Fruit fly (Drosophila melanogaster): ENCODE data around the gene CG3808.
A peak's percentile ranks its signal among the peaks of the same experiment; 100 is the strongest.

DNA sequence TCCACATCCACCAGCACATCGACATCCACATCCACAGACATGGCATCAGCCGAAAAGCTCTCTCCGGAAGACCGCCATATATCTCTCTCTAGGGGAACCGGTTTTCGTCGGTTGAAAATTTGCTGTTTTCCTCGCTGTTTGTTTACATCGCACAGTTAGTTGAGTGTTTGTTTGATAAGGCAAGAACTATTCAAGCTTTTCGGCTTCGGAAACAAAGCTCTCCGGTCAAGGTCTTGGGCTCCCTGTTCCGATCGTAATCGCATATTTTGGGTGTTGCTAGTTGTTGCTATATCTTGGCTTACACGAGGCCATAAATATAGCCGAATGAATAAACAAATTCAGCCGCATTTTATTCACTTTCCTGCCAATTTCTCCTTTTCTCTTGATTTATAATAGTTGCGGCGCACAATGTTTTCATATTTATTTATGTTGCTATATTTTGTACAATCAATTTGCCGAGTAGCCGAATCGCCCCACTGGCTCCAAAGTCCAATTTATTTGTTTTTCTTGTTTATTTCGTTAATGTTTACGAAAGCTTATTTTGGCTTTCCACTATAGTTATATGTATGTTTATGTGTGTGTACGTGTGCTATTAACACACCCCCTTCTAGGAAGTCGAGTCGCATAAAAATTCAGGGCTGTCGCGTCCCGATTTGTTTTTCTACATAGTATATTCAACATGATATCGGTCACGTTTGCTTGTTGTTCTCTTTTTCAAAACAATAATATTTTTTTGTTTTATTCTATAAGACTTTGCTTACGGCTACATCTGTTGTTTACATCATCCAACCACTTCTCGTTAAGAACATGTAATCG, 3.4 kb downstream of the CG3808 start:
- TF ChIP-seq CG6175 (GFP tag; IDR thresholded peaks at IDR 0.05) = no peak
- no peak for TF ChIP-seq cad (GFP tag; optimal IDR thresholded peaks at IDR 0.05)
- no peak for TF ChIP-seq nau (GFP tag; optimal IDR thresholded peaks at IDR 0.05)
- no peak for TF ChIP-seq CG30403 (GFP tag; optimal IDR thresholded peaks at IDR 0.05)
- TF ChIP-seq gcm2 (GFP tag; optimal IDR thresholded peaks at IDR 0.05) = no peak
- no peak for TF ChIP-seq Chrac-16 (GFP tag; optimal IDR thresholded peaks at IDR 0.05)
- TF ChIP-seq CG6854 (GFP tag; optimal IDR thresholded peaks at IDR 0.05) = peak; percentile 71
